Worm (Caenorhabditis elegans) whole organism, L1 larva: ENCODE measurements around the gene prp-8.
A peak's percentile ranks its signal among the peaks of the same experiment; 100 is the strongest.

ENCODE experiments used
- C04F5.9 ChIP-seq: sonication (generic microtip); optimal IDR thresholded peaks from 2 replicates; lab custom pipeline; 2016; ENCODE audit warnings: missing genetic modification characterization, missing compliant biosample characterization
- C16A3.4 ChIP-seq: fragments of 150-350 bp; optimal IDR thresholded peaks from 2 replicates; lab custom pipeline; 2014; ENCODE audit warnings: missing biosample characterization, missing genetic modification characterization
- C34B4.2 ChIP-seq: sonication (generic microtip); optimal IDR thresholded peaks from 2 replicates; lab custom pipeline; 2017; ENCODE audit warnings: mild to moderate bottlenecking, missing genetic modification characterization, missing compliant biosample characterization
- Y116A8C.19 ChIP-seq: sonication (generic microtip); optimal IDR thresholded peaks from 2 replicates; lab custom pipeline; 2016; ENCODE audit warnings: missing compliant biosample characterization, missing genetic modification characterization, borderline replicate concordance
- aly-2 ChIP-seq: fragments of 150-350 bp; optimal IDR thresholded peaks from 2 replicates; lab custom pipeline; 2014; ENCODE audit warnings: missing biosample characterization, missing genetic modification characterization
- blmp-1 ChIP-seq: fragments of 150-350 bp; optimal IDR thresholded peaks from 2 replicates; lab custom pipeline; 2014; ENCODE audit warnings: missing biosample characterization, missing genetic modification characterization
- ceh-88 ChIP-seq: fragments of 200-800 bp; sonication (Bioruptor generic); IDR thresholded peaks from 2 replicates; pipeline ENCODE4 v1.3.6; 2022; ENCODE audit warnings: missing genetic modification characterization, missing compliant biosample characterization
- ces-1 ChIP-seq: fragments of 150-350 bp; optimal IDR thresholded peaks from 2 replicates; lab custom pipeline; 2014; ENCODE audit warnings: missing biosample characterization, missing genetic modification reagents, missing genetic modification characterization
- dpl-1 ChIP-seq, 3 experiments: fragments of 150-350 bp in 2 of 3; sonication (generic microtip) in 1 of 3; optimal IDR thresholded peaks; 2 replicates each; lab custom pipeline; 2014 to 2017; ENCODE audit warnings: missing biosample characterization in 3 of 3, missing genetic modification characterization in 3 of 3, missing genetic modification reagents in 3 of 3
- dsc-1 ChIP-seq: sonication (generic microtip); optimal IDR thresholded peaks from 2 replicates; lab custom pipeline; 2016; ENCODE audit warnings: mild to moderate bottlenecking, missing genetic modification characterization, missing compliant biosample characterization
- efl-1 ChIP-seq, 4 experiments: fragments of 150-350 bp; optimal IDR thresholded peaks in 3 of 4; peaks in 1 of 4; 1 replicate in 1 of 4; 2 replicates in 3 of 4; lab custom pipeline; 2014; ENCODE audit warnings: missing biosample characterization in 2 of 4, missing genetic modification characterization in 2 of 4, missing genetic modification reagents in 2 of 4
- egl-13 ChIP-seq: sonication (generic microtip); optimal IDR thresholded peaks from 2 replicates; lab custom pipeline; 2016; ENCODE audit warnings: missing genotype, missing genetic modification reagents, missing genetic modification characterization, missing compliant biosample characterization
- egl-27 ChIP-seq, 2 experiments: fragments of 150-350 bp in 1 of 2; sonication (generic microtip); optimal IDR thresholded peaks; 3 replicates each; lab custom pipeline; 2017 to 2018; ENCODE audit warnings: missing biosample characterization in 2 of 2, missing genetic modification characterization in 2 of 2, missing genetic modification reagents in 2 of 2
- elt-3 ChIP-seq, 6 experiments: fragments of 150-350 bp in 1 of 6; sonication (generic microtip); optimal IDR thresholded peaks; 2 replicates each; lab custom pipeline; 2017 to 2018; ENCODE audit warnings: missing biosample characterization in 6 of 6, missing genetic modification characterization in 6 of 6, inconsistent platforms in 1 of 6
- fkh-4 ChIP-seq: sonication (generic microtip); optimal IDR thresholded peaks from 2 replicates; lab custom pipeline; 2016; ENCODE audit warnings: missing compliant biosample characterization, missing genetic modification characterization, borderline replicate concordance
- fkh-8 ChIP-seq: sonication (generic microtip); optimal IDR thresholded peaks from 2 replicates; lab custom pipeline; 2016; ENCODE audit warnings: mild to moderate bottlenecking, missing genetic modification characterization, missing compliant biosample characterization
- fos-1 ChIP-seq: fragments of 150-350 bp; optimal IDR thresholded peaks from 2 replicates; lab custom pipeline; 2014; ENCODE audit warnings: missing biosample characterization, missing genetic modification characterization
- hlh-17 ChIP-seq: fragments of 200-800 bp; sonication (Bioruptor generic); optimal IDR thresholded peaks from 2 replicates; lab custom pipeline; 2018; ENCODE audit warnings: missing genetic modification characterization, mild to moderate bottlenecking, missing compliant biosample characterization, moderate library complexity, borderline replicate concordance
- hpl-2 ChIP-seq: fragments of 150-350 bp; optimal IDR thresholded peaks from 2 replicates; lab custom pipeline; 2014; ENCODE audit warnings: missing biosample characterization, missing genetic modification reagents, missing genetic modification characterization
- isw-1 ChIP-seq: fragments of 200-800 bp; sonication (Bioruptor generic); IDR thresholded peaks from 2 replicates; pipeline ENCODE4 v1.3.6; 2022; ENCODE audit warnings: missing genetic modification characterization, missing compliant biosample characterization
- lin-14 ChIP-seq: fragments of 200-800 bp; sonication (Bioruptor generic); optimal IDR thresholded peaks from 2 replicates; lab custom pipeline; 2018; ENCODE audit warnings: mild to moderate bottlenecking, missing genetic modification characterization, moderate library complexity, missing compliant biosample characterization
- lin-15B ChIP-seq: fragments of 150-350 bp; sonication (generic microtip); optimal IDR thresholded peaks from 3 replicates; lab custom pipeline; 2014; ENCODE audit warnings: missing biosample characterization, missing genetic modification characterization
- lin-39 ChIP-seq: fragments of 150-350 bp; optimal IDR thresholded peaks from 2 replicates; lab custom pipeline; 2014; ENCODE audit warnings: missing biosample characterization, missing genetic modification reagents, missing genetic modification characterization
- lsy-2 ChIP-seq, 2 experiments: fragments of 150-350 bp; optimal IDR thresholded peaks; 2 replicates each; lab custom pipeline; 2014; ENCODE audit warnings: missing biosample characterization in 2 of 2, missing genetic modification characterization in 2 of 2
- mab-9 ChIP-seq: fragments of 200-800 bp; sonication (Bioruptor generic); IDR thresholded peaks from 2 replicates; pipeline ENCODE4 v1.3.6; 2022; ENCODE audit warnings: missing genetic modification reagents, missing genetic modification characterization, missing compliant biosample characterization
- mdl-1 ChIP-seq, 2 experiments: fragments of 150-350 bp; optimal IDR thresholded peaks; 2 replicates each; lab custom pipeline; 2014 to 2017; ENCODE audit warnings: missing biosample characterization in 2 of 2, missing genetic modification characterization in 2 of 2, inconsistent platforms in 1 of 2
- nhr-11 ChIP-seq: fragments of 150-350 bp; optimal IDR thresholded peaks from 2 replicates; lab custom pipeline; 2014; ENCODE audit warnings: missing biosample characterization, missing genetic modification characterization
- nhr-19 ChIP-seq: fragments of 200-800 bp; sonication (Bioruptor generic); conservative IDR thresholded peaks from 2 replicates; pipeline ENCODE4 v1.3.6; 2022; ENCODE audit warnings: missing genetic modification characterization, missing compliant biosample characterization
- nhr-20 ChIP-seq: sonication (generic microtip); optimal IDR thresholded peaks from 2 replicates; lab custom pipeline; 2016; ENCODE audit warnings: mild to moderate bottlenecking, missing genetic modification characterization, missing compliant biosample characterization
- nhr-28 ChIP-seq: fragments of 150-350 bp; optimal IDR thresholded peaks from 2 replicates; lab custom pipeline; 2014; ENCODE audit warnings: missing biosample characterization, missing genetic modification characterization
- nhr-47 ChIP-seq: sonication (generic microtip); optimal IDR thresholded peaks from 2 replicates; lab custom pipeline; 2016; ENCODE audit warnings: mild to moderate bottlenecking, missing genetic modification characterization, moderate library complexity, missing compliant biosample characterization
- nhr-71 ChIP-seq: sonication (generic microtip); optimal IDR thresholded peaks from 2 replicates; lab custom pipeline; 2016; ENCODE audit warnings: mild to moderate bottlenecking, missing genetic modification characterization, moderate library complexity, missing compliant biosample characterization
- nhr-76 ChIP-seq: sonication (generic microtip); optimal IDR thresholded peaks from 2 replicates; lab custom pipeline; 2017; ENCODE audit warnings: missing biosample characterization, missing genetic modification characterization
- nhr-77 ChIP-seq: fragments of 150-350 bp; optimal IDR thresholded peaks from 2 replicates; lab custom pipeline; 2014; ENCODE audit warnings: missing biosample characterization, missing genetic modification characterization
- nhr-85 ChIP-seq: sonication (generic microtip); peaks from one replicate; lab custom pipeline; 2016; ENCODE audit warnings: missing genetic modification characterization, inconsistent platforms, missing compliant biosample characterization
- nhr-90 ChIP-seq: sonication (generic microtip); optimal IDR thresholded peaks from 2 replicates; lab custom pipeline; 2016; ENCODE audit warnings: mild to moderate bottlenecking, missing genetic modification characterization, missing compliant biosample characterization; ENCODE audit not compliant: poor library complexity
- skn-1 ChIP-seq: fragments of 150-350 bp; optimal IDR thresholded peaks from 2 replicates; lab custom pipeline; 2014; ENCODE audit warnings: missing biosample characterization, missing genetic modification characterization
- snu-23 ChIP-seq: sonication (generic microtip); optimal IDR thresholded peaks from 2 replicates; lab custom pipeline; 2016; ENCODE audit warnings: missing genetic modification characterization, missing compliant biosample characterization
- sox-4 ChIP-seq: sonication (generic microtip); optimal IDR thresholded peaks from 2 replicates; lab custom pipeline; 2016; ENCODE audit warnings: missing genetic modification characterization, missing compliant biosample characterization
- sptf-1 ChIP-seq: fragments of 150-350 bp; optimal IDR thresholded peaks from 2 replicates; lab custom pipeline; 2014; ENCODE audit warnings: missing biosample characterization, missing genetic modification characterization
- sup-37 ChIP-seq: fragments of 200-800 bp; sonication (Bioruptor generic); optimal IDR thresholded peaks from 2 replicates; lab custom pipeline; 2018; ENCODE audit warnings: mild to moderate bottlenecking, missing genetic modification characterization, missing compliant biosample characterization
- swsn-7 ChIP-seq: sonication (generic microtip); optimal IDR thresholded peaks from 2 replicates; lab custom pipeline; 2016; ENCODE audit warnings: missing genetic modification characterization, missing compliant biosample characterization
- tbx-2 ChIP-seq: sonication (generic microtip); optimal IDR thresholded peaks from 2 replicates; lab custom pipeline; 2016; ENCODE audit warnings: missing genetic modification characterization, missing compliant biosample characterization
- unc-130 ChIP-seq: fragments of 150-350 bp; optimal IDR thresholded peaks from 2 replicates; lab custom pipeline; 2017; ENCODE audit warnings: missing biosample characterization, missing genetic modification characterization, inconsistent platforms
- unc-30 ChIP-seq: sonication (generic microtip); optimal IDR thresholded peaks from 2 replicates; lab custom pipeline; 2017; ENCODE audit warnings: missing biosample characterization, missing genetic modification characterization
- unc-86 ChIP-seq: sonication (generic microtip); optimal IDR thresholded peaks from 2 replicates; lab custom pipeline; 2016; ENCODE audit warnings: missing genetic modification characterization, missing compliant biosample characterization
- unc-98 ChIP-seq: fragments of 200-800 bp; sonication (Bioruptor generic); IDR thresholded peaks from 2 replicates; pipeline ENCODE4 v1.3.6; 2022; ENCODE audit warnings: missing genetic modification characterization, missing compliant biosample characterization
- xbp-1 ChIP-seq: sonication (generic microtip); optimal IDR thresholded peaks from 2 replicates; lab custom pipeline; 2016; ENCODE audit warnings: missing genetic modification characterization, missing compliant biosample characterization
- zip-4 ChIP-seq: fragments of 200-800 bp; sonication (Bioruptor generic); optimal IDR thresholded peaks from 2 replicates; lab custom pipeline; 2018; ENCODE audit warnings: mild to moderate bottlenecking, missing genetic modification characterization, moderate library complexity, missing compliant biosample characterization

The prp-8 gene

DNA sequence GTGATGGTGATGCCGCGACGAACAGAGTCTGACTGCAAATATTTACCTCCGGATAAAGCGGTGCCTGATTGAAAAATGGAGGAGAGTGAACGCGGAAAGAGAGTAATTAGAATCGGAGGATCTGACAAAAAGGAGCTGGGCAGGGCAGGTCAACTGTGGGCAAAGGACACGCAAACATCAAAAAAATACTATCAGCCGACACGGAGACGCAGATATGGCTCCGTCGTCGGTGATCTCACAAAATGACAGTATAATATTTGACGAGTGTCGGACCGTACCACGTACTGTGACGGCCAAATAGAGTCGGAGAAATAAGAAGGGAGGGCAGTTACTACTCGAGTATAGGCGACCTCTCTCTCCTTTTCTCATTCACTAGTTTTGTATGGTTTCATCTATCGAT, 31.7 kb upstream of the prp-8 start:
- TF ChIP-seq tbx-2 (tag; lab: Kevin White, UChicago) (peak; percentile 1), fkh-4 (tag; lab: Kevin White, UChicago) (no peak), snu-23 (GFP tag; lab: Kevin White, UChicago) (no peak), fkh-8 (no peak), Y116A8C.19 (no peak), lin-15B (tag; lab: Kevin White, UChicago) (no peak), nhr-85 (peak; percentile 5), ceh-88 (GFP tag; lab: Robert Waterston, UW) (0 out of 2 replicates have a peak, but pooled peaks have one; percentile 18), dsc-1 (tag; lab: Kevin White, UChicago) (no peak), nhr-47 (tag; lab: Kevin White, UChicago) (no peak), lsy-2 (tag; optimal IDR thresholded peaks at IDR 0.05; lab: Kevin White, UChicago) (peak in 1 of 2 experiments; percentile 43), unc-98 (GFP tag; lab: Robert Waterston, UW) (no peak), sox-4 (no peak), elt-3 (tag; optimal IDR thresholded peaks at IDR 0.05; lab: Kevin White, UChicago) (no peak), hlh-17 (GFP tag; lab: Kevin White, UChicago) (no peak), egl-27 (tag; optimal IDR thresholded peaks at IDR 0.05; lab: Kevin White, UChicago) (no peak), hpl-2 (no peak), zip-4 (no peak), blmp-1 (tag; lab: Kevin White, UChicago) (no peak), lin-14 (GFP tag; lab: Kevin White, UChicago) (peak; percentile 22), mab-9 (no peak), nhr-28 (tag; lab: Kevin White, UChicago) (no peak), nhr-19 (GFP tag; lab: Robert Waterston, UW) (peak; percentile 25; the same call in 1 of the 2 replicates), nhr-20 (tag; lab: Kevin White, UChicago) (no peak), nhr-90 (tag; lab: Kevin White, UChicago) (no peak), unc-30 (tag; lab: Kevin White, UChicago) (no peak), xbp-1 (tag; lab: Kevin White, UChicago) (no peak), dpl-1 (GFP tag; optimal IDR thresholded peaks at IDR 0.05; lab: Kevin White, UChicago) (no peak), isw-1 (GFP tag; lab: Robert Waterston, UW) (no peak), C34B4.2 (tag; lab: Kevin White, UChicago) (no peak)

DNA sequence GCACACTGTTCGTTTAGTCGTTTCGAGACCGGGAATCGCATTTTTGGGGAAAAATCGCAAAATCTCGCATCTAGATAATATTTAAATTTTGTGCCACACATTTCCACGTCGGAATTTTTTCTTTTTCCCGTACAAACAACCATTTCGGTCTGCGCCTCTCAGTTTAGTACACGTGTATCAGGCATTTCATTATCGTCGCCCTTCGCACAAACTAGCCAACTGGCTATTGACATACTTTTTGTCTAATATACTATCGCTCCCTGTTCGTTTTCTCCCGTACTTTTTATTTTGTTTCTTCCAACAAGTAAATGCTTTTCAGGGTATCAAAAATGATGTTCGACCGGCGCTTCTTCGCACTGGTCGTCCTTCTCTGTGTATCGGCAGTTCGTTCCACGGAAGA, 30.8 kb upstream of the prp-8 start, which contains the start of gene C14B9.2:
Gene C14B9.2, plus strand, starts transcription at position 320 of the 400 bp plus-strand sequence.
- TF ChIP-seq fos-1 (tag; lab: Kevin White, UChicago) (no peak), xbp-1 (tag; lab: Kevin White, UChicago) (peak; percentile 50)

- TF ChIP-seq skn-1 (tag; lab: Kevin White, UChicago) = peak; percentile 16
- no peak for TF ChIP-seq egl-13
- peak in 1 of 2 experiments; percentile 34 for TF ChIP-seq mdl-1 (tag; optimal IDR thresholded peaks at IDR 0.05; lab: Kevin White, UChicago)
- no peak for TF ChIP-seq nhr-11
- TF ChIP-seq nhr-85 = no peak
- TF ChIP-seq C16A3.4 (tag; lab: Kevin White, UChicago) = no peak
- TF ChIP-seq unc-86 (tag; lab: Kevin White, UChicago) = no peak
- peak; percentile 37 for TF ChIP-seq nhr-77 (tag; lab: Kevin White, UChicago)
- TF ChIP-seq unc-130 (tag; lab: Kevin White, UChicago) = no peak
- no peak for TF ChIP-seq lin-15B (tag; lab: Kevin White, UChicago)
- TF ChIP-seq ces-1 (GFP tag; lab: Kevin White, UChicago) = no peak
- no peak for TF ChIP-seq sptf-1 (tag; lab: Kevin White, UChicago)
- peak; percentile 44 for TF ChIP-seq nhr-19 (GFP tag; lab: Robert Waterston, UW)
- peak; percentile 49 for TF ChIP-seq nhr-71 (tag; lab: Kevin White, UChicago)
- TF ChIP-seq nhr-76 (tag; lab: Kevin White, UChicago) = no peak
- peak; percentile 42 for TF ChIP-seq tbx-2 (tag; lab: Kevin White, UChicago)
- TF ChIP-seq swsn-7 (tag; lab: Kevin White, UChicago) = peak; percentile 15
- TF ChIP-seq hlh-17 (GFP tag; lab: Kevin White, UChicago) = no peak
- TF ChIP-seq lin-39 = no peak
- TF ChIP-seq aly-2 (tag; lab: Kevin White, UChicago) = peak; percentile 23
- TF ChIP-seq efl-1 (optimal IDR thresholded peaks at IDR 0.05; lab: Kevin White, UChicago) = no peak
- peak in 1 of 2 experiments; percentile 88 for TF ChIP-seq efl-1 (GFP tag; optimal IDR thresholded peaks at IDR 0.05 in 1 of 2; lab: Kevin White, UChicago)
- TF ChIP-seq C04F5.9 = no peak
- peak; percentile 16 for TF ChIP-seq sup-37 (GFP tag; lab: Kevin White, UChicago)
- no peak for TF ChIP-seq zip-4
Measured at ce11 chrIII:8136517-8137099, 27.6 kb upstream of the prp-8 start.
